Worm (Caenorhabditis elegans): ENCODE results near the gene C05D12.7.
A peak's percentile ranks its signal among the peaks of the same experiment; 100 is the strongest.

The C05D12.7 gene

DNA sequence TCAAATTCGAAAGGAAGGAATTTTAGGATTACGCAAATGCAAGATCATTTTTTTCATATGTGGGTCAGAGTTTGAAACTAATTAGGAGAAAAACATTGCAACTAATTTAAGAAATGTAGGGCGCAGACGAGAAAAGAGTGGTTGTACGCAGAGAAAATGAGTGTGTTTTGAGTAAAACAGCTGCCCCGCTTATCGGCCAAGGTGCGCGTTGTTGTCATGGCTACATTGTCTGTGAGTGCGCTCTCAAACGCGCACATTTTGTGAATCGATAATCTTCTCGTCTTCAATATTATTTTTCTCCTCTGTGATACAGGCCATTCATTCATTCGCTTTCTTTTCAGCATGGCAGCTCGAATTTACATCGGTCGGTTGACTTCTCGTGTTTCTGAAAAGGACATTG lies 43.8 kb downstream of the C05D12.7 start:
- TF ChIP-seq lsy-2 (tag; optimal IDR thresholded peaks at IDR 0.05) = no peak
- peak; percentile 13; the same call in 1 of the 2 replicates for TF ChIP-seq dmd-6 (GFP tag; IDR thresholded peaks at IDR 0.05)
- TF ChIP-seq F10B5.3 (tag; optimal IDR thresholded peaks at IDR 0.05) = no peak
- TF ChIP-seq mxl-2 (GFP tag; conservative IDR thresholded peaks at IDR 0.05) = no peak
- TF ChIP-seq nhr-48 (tag; optimal IDR thresholded peaks at IDR 0.05) = no peak
- TF ChIP-seq daf-12 (tag; optimal IDR thresholded peaks at IDR 0.05) = no peak
- TF ChIP-seq hlh-30 (tag; optimal IDR thresholded peaks at IDR 0.05; ENCODE audit: insufficient read depth) = no peak
- no peak for TF ChIP-seq madf-5 (GFP tag; IDR thresholded peaks at IDR 0.05)
- 0 out of 2 replicates have a peak, but pooled peaks have one; percentile 10 for TF ChIP-seq hmg-1.1 (GFP tag; IDR thresholded peaks at IDR 0.05)
- TF ChIP-seq hif-1 (tag; optimal IDR thresholded peaks at IDR 0.05) = no peak
- TF ChIP-seq zag-1 (tag; optimal IDR thresholded peaks at IDR 0.05) = no peak

DNA sequence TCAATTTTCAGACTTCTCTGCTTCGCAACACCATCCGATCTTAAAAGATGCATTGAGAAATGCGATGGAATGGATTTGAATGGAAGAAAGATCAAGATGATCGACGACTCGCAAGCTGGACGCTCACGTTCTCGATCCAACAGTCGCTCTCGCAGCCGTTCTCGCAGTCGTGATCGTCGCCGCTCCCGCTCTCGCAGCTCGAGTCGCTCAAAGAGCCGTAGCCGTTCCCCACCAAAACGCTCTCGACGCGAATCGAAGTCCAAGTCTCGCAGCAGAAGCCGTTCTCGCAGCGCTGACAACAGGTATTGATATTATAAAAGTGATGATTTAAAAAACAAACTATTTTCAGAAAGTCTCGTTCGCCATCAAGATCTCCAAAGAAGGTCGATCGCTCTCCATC lies 45.3 kb downstream of the C05D12.7 start:
- TF ChIP-seq nhr-28 (tag; optimal IDR thresholded peaks at IDR 0.05) (no peak), mep-1 (tag; optimal IDR thresholded peaks at IDR 0.05) (no peak), set-16 (GFP tag; IDR thresholded peaks at IDR 0.05) (peak; percentile 89), snpc-1.2 (GFP tag; IDR thresholded peaks at IDR 0.05) (no peak), aha-1 (tag) (peak; percentile 13)

- TF ChIP-seq F44E2.7 (GFP tag; IDR thresholded peaks at IDR 0.05) = no peak
- peak; percentile 30 for TF ChIP-seq lin-38 (GFP tag; IDR thresholded peaks at IDR 0.05)
- TF ChIP-seq mep-1 (tag; optimal IDR thresholded peaks at IDR 0.05) = peak; percentile 5
- TF ChIP-seq mes-2 (tag; optimal IDR thresholded peaks at IDR 0.05; ENCODE audit: poor library complexity, severe bottlenecking) = peak; percentile 25
- TF ChIP-seq nhr-48 (tag; optimal IDR thresholded peaks at IDR 0.05) = no peak
These were observed 45.8 kb downstream of the C05D12.7 start for ce11 chrII:11455715-11456114.

DNA sequence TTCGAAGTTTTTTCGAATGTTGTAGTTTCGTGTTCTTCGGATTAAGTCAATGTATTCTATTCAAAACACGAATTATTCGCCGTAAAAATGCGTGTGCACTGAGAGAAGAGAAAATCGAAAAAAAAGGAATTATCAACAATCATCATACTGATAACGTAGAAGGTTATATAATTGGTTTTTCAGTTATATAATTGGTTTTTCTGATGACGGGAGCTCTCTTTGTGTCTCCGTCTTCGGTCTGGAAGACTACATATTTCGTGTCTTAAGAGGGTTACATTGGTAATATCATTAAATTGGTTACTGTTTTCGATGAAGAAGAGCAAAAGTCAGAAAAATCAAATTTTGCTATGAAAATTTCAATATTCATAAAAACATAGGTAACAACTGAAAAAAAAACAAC lies 50.0 kb downstream of the C05D12.7 start:
- TF ChIP-seq T20F7.1 (GFP tag; optimal IDR thresholded peaks at IDR 0.05) (no peak), nhr-77 (tag; optimal IDR thresholded peaks at IDR 0.05) (peak; percentile 11), ctbp-1 (GFP tag; IDR thresholded peaks at IDR 0.05) (no peak), pqm-1 (tag; optimal IDR thresholded peaks at IDR 0.05) (peak; percentile 54), lin-38 (GFP tag; IDR thresholded peaks at IDR 0.05) (peak; percentile 20; the same call in 1 of the 2 replicates), nhr-10 (tag; optimal IDR thresholded peaks at IDR 0.05) (no peak), hlh-11 (tag; optimal IDR thresholded peaks at IDR 0.05) (peak; percentile 40), dve-1 (tag; optimal IDR thresholded peaks at IDR 0.05; ENCODE audit: insufficient read depth) (peak; percentile 39), dmd-6 (GFP tag; IDR thresholded peaks at IDR 0.05) (peak; percentile 27; the same call in 1 of the 2 replicates), nhr-28 (tag; optimal IDR thresholded peaks at IDR 0.05) (peak; percentile 75), aha-1 (tag) (peak; percentile 12), daf-16 (GFP tag; optimal IDR thresholded peaks at IDR 0.05) (no peak), daf-16 (tag; optimal IDR thresholded peaks at IDR 0.05) (peak; percentile 43), ces-1 (GFP tag; optimal IDR thresholded peaks at IDR 0.05) (no peak), mxl-2 (GFP tag; conservative IDR thresholded peaks at IDR 0.05) (no peak)
